Fruit fly (Drosophila melanogaster) whole organism: Measurements from ENCODE around the gene Ir94e.
A peak's percentile ranks its signal among the peaks of the same experiment; 100 is the strongest.

ENCODE experiments used
- CG8478 ChIP-seq: fragments of >200 bp; optimal IDR thresholded peaks from 2 replicates; lab custom pipeline; 2018; ENCODE audit warnings: inconsistent platforms
- Dll ChIP-seq: fragments of >200 bp; optimal IDR thresholded peaks from 2 replicates; lab custom pipeline; 2017
- EcR ChIP-seq, 2 experiments: fragments of >200 bp; optimal IDR thresholded peaks; 2 replicates each; lab custom pipeline; 2017; ENCODE audit warnings: missing biosample characterization in 2 of 2, missing genetic modification characterization in 2 of 2, missing genetic modification reagents in 2 of 2
- pan ChIP-seq: fragments of >200 bp; optimal IDR thresholded peaks from 2 replicates; lab custom pipeline; 2017
- psq ChIP-seq: fragments of >200 bp; optimal IDR thresholded peaks from 2 replicates; lab custom pipeline; 2017
- usp ChIP-seq: fragments of >200 bp; optimal IDR thresholded peaks from 2 replicates; lab custom pipeline; 2017; ENCODE audit warnings: missing biosample characterization, missing genetic modification characterization, mixed read lengths

Gene Ir94e

DNA sequence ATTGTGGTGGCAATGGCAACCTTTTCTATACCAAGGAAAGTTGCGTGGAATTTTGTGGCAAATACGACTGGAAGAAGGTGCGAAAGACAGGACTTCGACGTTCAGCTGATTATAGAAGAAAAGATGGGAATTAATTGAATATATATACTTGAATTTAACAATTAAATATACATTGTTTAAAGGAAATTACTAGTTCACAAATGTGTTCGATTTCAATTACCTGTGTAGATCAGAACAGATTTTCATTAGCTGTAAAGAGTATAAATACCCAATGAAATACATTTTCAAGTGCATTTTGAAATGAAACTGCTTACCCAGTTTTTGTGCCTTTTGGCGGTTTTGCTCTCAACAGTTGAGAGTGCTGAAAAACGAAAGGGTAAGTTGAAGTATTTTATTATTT lies 31.9 kb upstream of the Ir94e start, which contains the start of gene CG42828:
Gene CG42828, plus strand, starts transcription at position 301 of the 400 bp plus-strand sequence.
- TF ChIP-seq CG8478 (lab: Kevin White, UChicago) = no peak
- no peak for TF ChIP-seq Dll (lab: Kevin White, UChicago)

DNA sequence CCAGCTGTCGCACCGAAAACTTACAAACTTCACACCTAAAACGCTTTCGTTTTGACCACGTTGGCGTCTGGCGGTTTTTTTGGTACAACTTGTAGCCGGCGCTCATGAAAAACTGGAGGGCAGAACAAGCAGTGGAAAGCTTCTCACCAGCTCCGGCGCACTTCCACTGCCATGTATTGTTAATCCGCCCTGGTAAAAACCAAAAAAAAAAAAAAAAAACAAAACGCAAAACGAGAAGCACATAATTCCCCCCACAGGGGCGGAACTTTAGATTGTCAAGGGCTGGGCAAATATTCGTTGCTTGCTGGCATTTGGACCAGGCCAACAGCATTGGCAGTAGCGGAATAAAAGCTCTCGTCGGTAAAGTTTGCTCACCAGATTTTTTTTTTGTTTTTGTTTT lies 31.0 kb upstream of the Ir94e start:
- TF ChIP-seq pan (lab: Kevin White, UChicago) (no peak), Dll (lab: Kevin White, UChicago) (no peak), EcR (GFP tag; optimal IDR thresholded peaks at IDR 0.05; lab: Kevin White, UChicago) (no peak)

DNA sequence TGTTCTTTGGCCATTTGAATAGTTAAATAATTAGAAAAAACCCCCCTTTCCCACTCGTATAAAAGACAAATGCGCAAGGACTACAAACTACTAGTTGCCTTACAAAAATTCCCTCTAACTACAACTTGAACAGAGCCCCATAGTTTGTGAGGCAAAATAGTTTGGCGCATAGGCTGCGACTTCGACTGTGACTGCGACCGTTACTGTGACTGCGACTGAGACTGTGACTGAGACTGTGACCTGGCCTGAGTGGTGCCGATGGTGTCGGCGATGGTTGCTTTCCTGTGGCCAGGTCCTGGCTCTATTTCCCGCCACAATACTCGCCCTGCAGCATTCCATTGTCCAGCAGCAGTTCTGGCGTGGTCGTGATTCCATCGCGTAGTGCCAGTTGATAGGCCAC lies 28.0 kb upstream of the Ir94e start:
- no peak for TF ChIP-seq usp (GFP tag; lab: Kevin White, UChicago)
- TF ChIP-seq pan (lab: Kevin White, UChicago) = no peak
- no peak for TF ChIP-seq psq (lab: Kevin White, UChicago)
- TF ChIP-seq CG8478 (lab: Kevin White, UChicago) = no peak
- TF ChIP-seq EcR (GFP tag; optimal IDR thresholded peaks at IDR 0.05; lab: Kevin White, UChicago) = no peak
- TF ChIP-seq Dll (lab: Kevin White, UChicago) = no peak

DNA sequence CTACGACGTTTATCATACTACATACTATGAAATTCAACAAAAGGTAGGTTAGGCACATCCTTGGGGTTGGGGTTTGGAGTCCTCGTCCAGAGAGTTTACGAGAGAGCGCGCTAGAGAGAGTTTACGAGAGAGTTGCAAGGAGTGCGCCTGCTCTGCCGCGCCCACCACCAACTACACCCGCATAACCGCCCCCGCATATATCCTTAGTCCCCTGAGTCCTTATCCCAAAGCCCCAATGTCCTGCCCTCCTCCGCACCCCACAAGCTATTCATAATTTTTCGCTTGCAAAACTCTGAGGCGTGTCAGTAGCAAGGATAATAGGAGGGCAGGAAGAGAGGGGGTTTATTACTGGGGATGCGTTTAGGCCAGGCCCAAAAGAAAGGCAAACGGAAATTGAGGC lies 21.6 kb upstream of the Ir94e start:
- TF ChIP-seq EcR (GFP tag; optimal IDR thresholded peaks at IDR 0.05; lab: Kevin White, UChicago) (no peak), Dll (lab: Kevin White, UChicago) (peak; percentile 6)

DNA sequence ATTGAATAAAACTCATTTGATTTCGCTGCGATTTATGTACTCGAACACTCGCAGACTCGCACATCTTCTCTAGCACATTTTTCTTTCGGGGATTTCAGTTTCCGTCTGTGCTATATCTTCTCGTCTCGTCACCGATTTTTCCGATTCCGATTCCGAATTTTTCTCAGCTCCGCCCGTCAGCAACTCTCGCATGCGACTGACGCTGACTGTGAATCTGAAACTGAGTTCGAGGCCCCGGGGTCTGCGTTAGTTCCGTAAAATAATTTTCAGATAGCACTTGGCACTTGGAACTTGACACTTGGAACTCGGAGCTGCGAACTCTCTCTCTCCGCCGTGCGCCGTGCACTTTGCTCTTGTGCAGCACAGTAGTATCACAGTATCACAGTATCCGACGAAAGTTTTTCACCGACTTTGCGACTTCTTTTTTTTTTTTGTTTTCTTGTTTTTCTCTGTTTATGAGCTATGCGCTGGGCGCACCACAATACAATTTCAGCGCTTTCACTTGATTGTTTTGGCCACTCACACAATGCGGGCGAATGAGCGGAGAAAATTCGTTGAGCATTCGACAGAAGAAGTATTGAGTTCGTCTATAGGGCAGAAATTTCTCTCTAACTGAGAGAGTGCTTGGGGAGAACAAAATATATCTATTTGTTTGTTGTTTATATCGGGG lies 20.6 kb upstream of the Ir94e start, which contains the start of gene CG4393:
Gene CG4393, minus strand, starts transcription at position 187 of the 670 bp plus-strand sequence.
- no peak for TF ChIP-seq pan (lab: Kevin White, UChicago)
- TF ChIP-seq CG8478 (lab: Kevin White, UChicago) = no peak
- no peak for TF ChIP-seq Dll (lab: Kevin White, UChicago)
- TF ChIP-seq EcR (GFP tag; optimal IDR thresholded peaks at IDR 0.05; lab: Kevin White, UChicago) = no peak
- TF ChIP-seq usp (GFP tag; lab: Kevin White, UChicago) = no peak
- TF ChIP-seq psq (lab: Kevin White, UChicago) = no peak

DNA sequence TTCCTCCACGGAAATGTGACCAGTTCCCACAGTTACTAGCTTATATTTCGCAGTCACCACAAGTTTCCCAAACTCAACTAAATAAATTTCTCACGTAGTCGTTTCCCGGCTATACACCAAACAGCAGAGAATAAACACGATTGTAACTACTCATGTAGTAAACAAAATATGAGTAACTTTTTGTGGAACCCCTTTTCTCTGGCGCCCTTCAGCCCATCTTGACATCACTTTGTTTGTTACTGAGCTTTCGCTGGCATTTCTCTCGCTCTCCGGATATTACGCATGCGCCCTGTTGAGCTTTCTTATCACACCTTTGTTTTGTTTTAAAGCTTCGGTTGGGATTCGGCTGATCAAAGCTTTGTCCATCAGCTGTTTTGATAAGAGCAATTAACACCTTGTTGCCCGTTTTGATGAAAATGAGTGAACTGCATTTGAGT lies 19.3 kb upstream of the Ir94e start:
- TF ChIP-seq CG8478 (lab: Kevin White, UChicago) = no peak
- no peak for TF ChIP-seq pan (lab: Kevin White, UChicago)
- TF ChIP-seq usp (GFP tag; lab: Kevin White, UChicago) = no peak
- TF ChIP-seq EcR (GFP tag; optimal IDR thresholded peaks at IDR 0.05; lab: Kevin White, UChicago) = no peak
- no peak for TF ChIP-seq Dll (lab: Kevin White, UChicago)
- TF ChIP-seq psq (lab: Kevin White, UChicago) = no peak

DNA sequence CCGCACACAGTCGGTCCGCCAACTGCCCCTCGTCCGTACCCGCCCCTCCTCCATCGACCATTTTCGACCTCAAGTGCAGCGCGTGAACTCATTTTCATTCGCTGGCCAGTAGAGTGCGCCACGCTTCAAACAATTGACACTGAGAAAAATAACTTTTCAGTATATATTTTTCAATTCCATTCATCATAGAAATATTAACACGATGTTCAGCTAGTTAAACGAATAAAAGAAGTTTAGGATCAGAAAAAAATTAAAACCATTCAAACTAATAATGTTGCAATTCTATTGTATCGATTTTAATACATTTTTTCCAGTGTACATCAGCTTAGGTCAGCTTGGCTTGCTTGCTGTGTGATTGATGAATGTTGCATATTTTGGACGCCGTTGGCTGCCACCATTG lies 18.4 kb upstream of the Ir94e start:
- no peak for TF ChIP-seq psq (lab: Kevin White, UChicago)
- TF ChIP-seq EcR (GFP tag; optimal IDR thresholded peaks at IDR 0.05; lab: Kevin White, UChicago) = no peak
- TF ChIP-seq pan (lab: Kevin White, UChicago) = no peak
- TF ChIP-seq usp (GFP tag; lab: Kevin White, UChicago) = no peak
- no peak for TF ChIP-seq CG8478 (lab: Kevin White, UChicago)
- no peak for TF ChIP-seq Dll (lab: Kevin White, UChicago)

DNA sequence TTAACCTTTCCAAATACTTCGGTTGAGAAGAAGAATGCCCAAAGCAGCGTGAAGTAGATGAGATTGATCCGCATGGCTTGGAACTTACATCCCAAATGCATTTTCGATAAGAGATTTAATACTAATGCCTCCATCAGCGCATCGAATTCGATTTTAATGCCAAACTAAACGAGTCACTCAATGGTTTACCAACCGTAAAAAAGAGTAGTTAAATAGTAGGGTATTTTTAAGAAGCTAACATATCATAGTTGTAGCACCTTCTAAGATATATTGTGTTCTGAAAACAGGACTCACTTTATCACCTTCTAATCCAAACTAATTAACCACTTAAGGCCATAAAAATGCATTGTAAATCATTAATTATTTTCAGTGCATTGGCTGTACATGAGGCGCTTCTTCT lies 16.5 kb upstream of the Ir94e start, which contains the start of gene CG31515:
Gene CG31515, minus strand, starts transcription at position 101 of the 400 bp plus-strand sequence.
- no peak for TF ChIP-seq psq (lab: Kevin White, UChicago)
- no peak for TF ChIP-seq usp (GFP tag; lab: Kevin White, UChicago)
- no peak for TF ChIP-seq EcR (GFP tag; optimal IDR thresholded peaks at IDR 0.05; lab: Kevin White, UChicago)
- TF ChIP-seq CG8478 (lab: Kevin White, UChicago) = no peak
- TF ChIP-seq Dll (lab: Kevin White, UChicago) = no peak
- no peak for TF ChIP-seq pan (lab: Kevin White, UChicago)

DNA sequence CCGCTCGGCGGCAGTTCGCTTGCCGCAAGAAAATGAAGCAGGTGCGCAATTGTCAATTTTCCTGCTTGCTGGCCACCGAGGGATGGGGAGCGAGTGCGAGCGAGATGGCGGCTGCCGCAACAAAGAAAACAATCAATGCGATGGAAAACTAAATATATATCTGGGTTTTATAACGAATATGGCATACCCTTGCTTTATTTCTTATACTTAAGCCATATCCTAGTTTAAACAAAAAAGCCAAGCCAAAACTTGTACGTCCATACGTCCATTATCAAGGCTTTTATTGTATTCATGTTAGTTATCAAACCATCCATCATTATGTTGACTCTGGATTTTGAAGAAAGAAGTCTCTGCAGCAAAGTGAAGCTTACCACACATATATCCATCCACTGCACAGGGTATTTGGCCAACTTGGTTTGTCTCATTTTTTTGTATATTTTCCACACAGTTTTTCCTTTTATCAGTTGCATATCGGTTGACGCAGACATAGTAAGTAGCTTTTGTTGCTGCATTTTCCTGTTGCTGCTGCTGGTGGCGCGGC lies 14.5 kb upstream of the Ir94e start:
- no peak for TF ChIP-seq EcR (GFP tag; optimal IDR thresholded peaks at IDR 0.05; lab: Kevin White, UChicago)
- no peak for TF ChIP-seq CG8478 (lab: Kevin White, UChicago)
- TF ChIP-seq usp (GFP tag; lab: Kevin White, UChicago) = no peak
- no peak for TF ChIP-seq pan (lab: Kevin White, UChicago)

DNA sequence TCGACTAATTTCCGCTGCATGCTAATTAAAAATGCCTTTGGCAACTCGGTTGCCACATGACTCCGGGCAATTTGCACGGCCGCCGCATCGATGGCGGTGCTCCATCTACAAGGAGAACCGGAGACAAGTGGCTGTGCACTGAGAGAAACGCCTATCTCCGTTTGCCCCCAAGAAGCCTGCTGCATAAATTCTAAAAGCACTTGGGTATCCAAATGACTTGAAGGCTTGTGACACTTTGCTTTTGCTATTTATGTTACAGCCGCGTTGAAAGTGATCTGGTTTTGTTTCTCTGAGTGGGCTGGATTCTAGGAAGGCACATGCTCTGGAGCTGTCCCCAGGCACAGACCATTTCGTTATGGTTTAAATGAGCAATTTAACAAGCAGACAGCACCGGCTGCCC lies 13.1 kb upstream of the Ir94e start:
- TF ChIP-seq usp (GFP tag; lab: Kevin White, UChicago) (no peak), EcR (GFP tag; optimal IDR thresholded peaks at IDR 0.05; lab: Kevin White, UChicago) (no peak), psq (lab: Kevin White, UChicago) (no peak), pan (lab: Kevin White, UChicago) (no peak), Dll (lab: Kevin White, UChicago) (no peak), CG8478 (lab: Kevin White, UChicago) (no peak)

DNA sequence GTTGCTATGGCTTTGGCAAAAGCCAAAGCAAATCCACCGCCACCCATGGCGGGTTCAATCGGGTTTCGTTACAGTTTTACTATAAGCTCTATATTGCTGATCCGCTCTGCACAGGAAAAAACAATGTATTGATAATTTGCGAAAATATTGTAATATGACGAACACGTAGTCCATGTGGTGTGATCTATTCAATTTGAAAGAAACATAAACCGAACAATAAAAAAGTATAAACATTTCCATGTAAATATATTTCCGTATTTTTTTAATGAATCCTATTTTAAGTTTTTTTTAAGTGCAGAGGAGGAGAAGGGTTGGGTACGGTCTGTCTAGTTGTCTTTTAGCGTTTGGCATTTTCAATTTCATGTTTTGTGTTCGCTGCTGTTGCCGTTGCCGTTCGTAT lies 11.8 kb upstream of the Ir94e start:
- TF ChIP-seq EcR (GFP tag; optimal IDR thresholded peaks at IDR 0.05; lab: Kevin White, UChicago) (no peak), Dll (lab: Kevin White, UChicago) (no peak), CG8478 (lab: Kevin White, UChicago) (no peak), psq (lab: Kevin White, UChicago) (no peak), pan (lab: Kevin White, UChicago) (no peak), usp (GFP tag; lab: Kevin White, UChicago) (no peak)

DNA sequence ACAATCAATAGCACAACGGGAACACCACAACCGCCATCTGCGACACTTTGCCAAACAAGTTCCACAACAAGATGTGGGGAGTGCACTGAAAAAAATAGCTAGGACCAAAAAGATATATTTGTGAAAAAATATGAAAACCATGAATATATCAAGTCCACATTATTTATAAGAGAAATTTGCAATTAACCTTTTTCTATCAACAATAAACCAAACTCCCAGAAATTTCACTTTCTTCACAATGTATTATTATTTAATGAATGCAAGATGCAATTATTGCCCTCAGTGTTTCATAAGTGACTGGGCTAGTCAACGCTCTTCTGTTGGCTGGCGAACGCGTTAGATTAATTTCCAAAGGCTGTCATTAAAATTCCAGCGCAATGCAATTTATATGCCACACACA lies 9.6 kb upstream of the Ir94e start:
- TF ChIP-seq pan (lab: Kevin White, UChicago) = no peak
- no peak for TF ChIP-seq Dll (lab: Kevin White, UChicago)
- TF ChIP-seq EcR (GFP tag; optimal IDR thresholded peaks at IDR 0.05; lab: Kevin White, UChicago) = no peak
- no peak for TF ChIP-seq CG8478 (lab: Kevin White, UChicago)
- no peak for TF ChIP-seq psq (lab: Kevin White, UChicago)
- TF ChIP-seq usp (GFP tag; lab: Kevin White, UChicago) = no peak
